Worm (Caenorhabditis elegans): ENCODE results near the gene T22C8.4.
A peak's percentile ranks its signal among the peaks of the same experiment; 100 is the strongest.

T22C8.4 gene

DNA sequence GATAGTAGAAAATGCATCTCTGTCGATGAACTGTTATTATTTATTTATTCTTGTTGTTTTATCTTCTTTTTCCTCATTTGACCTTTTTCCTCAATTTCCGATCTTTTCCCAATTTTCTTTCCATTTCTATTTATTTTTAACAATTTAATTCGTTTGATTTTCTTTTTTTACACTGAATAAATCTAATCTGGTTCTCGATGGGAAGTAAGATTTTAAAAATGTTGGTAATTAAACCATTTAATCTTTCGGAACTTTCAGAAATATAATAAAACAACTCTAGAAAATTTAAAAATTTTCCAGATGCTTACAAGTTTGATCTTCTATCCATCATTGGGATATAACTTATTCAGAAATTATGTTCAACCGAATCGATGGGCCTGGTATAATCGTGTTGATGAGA lies 16.7 kb downstream of the T22C8.4 start, which contains the start of gene F28C6.8:
Gene F28C6.8, plus strand, starts transcription at position 301 of the 400 bp plus-strand sequence.
- no peak for TF ChIP-seq him-1 (tag; optimal IDR thresholded peaks at IDR 0.05)
- TF ChIP-seq dao-5 (tag; optimal IDR thresholded peaks at IDR 0.05) = no peak
- TF ChIP-seq W03F9.2 (tag; optimal IDR thresholded peaks at IDR 0.05) = no peak

- TF ChIP-seq him-1 (tag; optimal IDR thresholded peaks at IDR 0.05) = no peak
- TF ChIP-seq dao-5 (tag; optimal IDR thresholded peaks at IDR 0.05) = peak; percentile 53
- TF ChIP-seq W03F9.2 (tag; optimal IDR thresholded peaks at IDR 0.05) = peak; percentile 37
These were observed 19.5 kb downstream of the T22C8.4 start, which contains the start of gene suf-1 for ce11 chrII:8603567-8604359. suf-1 (plus strand) TSS chrII:8603846.

DNA sequence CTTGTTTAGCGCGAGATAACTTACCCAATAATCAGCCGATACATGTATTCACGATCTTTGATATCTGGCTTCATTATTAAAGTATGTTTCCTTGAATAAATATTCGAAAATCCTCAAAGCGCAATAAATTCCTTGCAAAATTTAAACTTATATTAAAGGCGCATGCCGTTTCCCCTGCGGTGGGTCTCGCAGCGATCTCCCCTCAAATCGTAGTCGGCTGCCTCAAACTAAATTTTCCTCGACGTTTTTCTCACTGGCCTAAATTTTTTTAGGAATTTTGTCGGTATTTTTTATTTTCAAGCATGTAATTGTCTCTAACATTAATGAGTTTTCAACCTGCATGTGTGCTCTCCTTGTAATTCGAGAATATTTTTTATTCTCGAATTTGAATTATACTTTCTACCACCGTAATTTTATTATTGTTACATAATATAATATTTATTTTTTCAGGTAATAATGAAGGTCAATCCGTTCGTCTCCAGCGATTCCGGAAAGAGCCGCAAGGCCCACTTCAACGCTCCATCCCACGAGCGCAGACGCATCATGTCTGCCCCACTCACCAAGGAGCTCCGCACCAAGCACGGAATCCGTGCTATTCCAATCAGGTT lies 20.9 kb downstream of the T22C8.4 start, which contains the start of the genes cpf-1 and rpl-26:
Gene cpf-1, minus strand, starts transcription at position 104 of the 608 bp plus-strand sequence.
Gene rpl-26, plus strand, starts transcription at position 449 of the 608 bp plus-strand sequence.
- no peak for TF ChIP-seq dao-5 (tag; optimal IDR thresholded peaks at IDR 0.05)
- no peak for TF ChIP-seq him-1 (tag; optimal IDR thresholded peaks at IDR 0.05)

DNA sequence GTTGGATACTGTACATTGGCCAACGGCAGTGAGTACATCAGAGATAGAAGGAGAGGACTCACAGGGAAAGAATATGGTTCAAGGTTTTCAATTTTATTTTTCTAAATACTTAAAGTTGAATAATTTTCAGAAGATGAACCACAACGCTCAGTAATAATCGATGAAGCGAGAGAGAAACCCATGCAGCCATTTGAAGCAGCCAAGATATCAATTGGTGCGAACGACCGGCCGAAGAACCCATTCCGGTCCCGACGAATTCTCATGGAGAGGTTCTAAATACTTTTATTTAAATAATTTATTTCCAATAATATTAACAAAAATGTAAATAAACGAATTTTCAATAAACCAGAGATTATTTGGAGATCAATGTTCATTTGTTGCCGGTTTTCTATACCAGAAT lies 23.1 kb downstream of the T22C8.4 start, which contains the start of gene pigg-1:
Gene pigg-1, minus strand, starts transcription at position 101 of the 400 bp plus-strand sequence.
- TF ChIP-seq him-1 (tag; optimal IDR thresholded peaks at IDR 0.05) = no peak
- no peak for TF ChIP-seq dao-5 (tag; optimal IDR thresholded peaks at IDR 0.05)
- no peak for TF ChIP-seq W03F9.2 (tag; optimal IDR thresholded peaks at IDR 0.05)

- TF ChIP-seq dao-5 (tag; optimal IDR thresholded peaks at IDR 0.05) = no peak
- no peak for TF ChIP-seq him-1 (tag; optimal IDR thresholded peaks at IDR 0.05)
- no peak for TF ChIP-seq W03F9.2 (tag; optimal IDR thresholded peaks at IDR 0.05)
These were observed 24.1 kb downstream of the T22C8.4 start, which contains the start of gene F28C6.5 for ce11 chrII:8599214-8599613. F28C6.5 (plus strand) TSS chrII:8599514.

DNA sequence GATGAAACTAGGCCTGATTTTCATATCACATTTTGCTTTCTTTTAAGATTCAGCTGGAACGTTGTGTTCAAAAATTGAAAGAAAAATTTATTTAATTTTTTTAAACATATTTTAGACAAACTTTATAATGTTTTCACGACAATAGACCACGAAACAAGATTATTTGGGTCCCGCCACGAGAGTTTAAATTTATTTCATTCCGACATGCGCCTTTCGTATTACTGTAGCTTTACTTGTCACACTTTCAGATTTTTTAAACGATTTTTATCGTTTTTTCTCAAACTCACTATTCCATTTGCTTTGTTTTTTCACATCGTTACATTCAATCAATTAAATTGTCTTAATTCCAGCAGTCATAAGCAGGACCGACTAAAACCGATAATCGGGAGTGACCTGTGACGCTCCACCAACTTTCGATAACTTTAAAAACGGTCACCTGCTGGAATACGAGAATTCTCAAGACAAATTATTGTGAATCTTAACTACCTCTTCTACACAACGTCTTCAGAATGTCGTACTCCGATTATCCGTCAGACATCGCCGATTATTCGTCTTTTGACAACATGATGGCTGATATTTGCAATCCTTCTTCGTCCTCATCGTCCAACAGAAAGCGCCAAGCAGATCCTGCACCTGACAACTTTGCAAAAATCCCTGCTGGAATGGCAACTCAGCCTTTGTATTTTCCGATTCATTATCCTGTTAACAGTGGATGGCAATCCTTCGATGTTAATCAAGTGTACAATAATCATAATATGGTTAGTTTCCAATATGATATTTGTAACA lies 29.3 kb downstream of the T22C8.4 start, which contains the start of gene aptf-3:
Gene aptf-3, plus strand, starts transcription at position 351 of the 786 bp plus-strand sequence.
- TF ChIP-seq him-1 (tag; optimal IDR thresholded peaks at IDR 0.05) = no peak
- no peak for TF ChIP-seq W03F9.2 (tag; optimal IDR thresholded peaks at IDR 0.05)
- no peak for TF ChIP-seq dao-5 (tag; optimal IDR thresholded peaks at IDR 0.05)

- TF ChIP-seq dao-5 (tag; optimal IDR thresholded peaks at IDR 0.05) (no peak), him-1 (tag; optimal IDR thresholded peaks at IDR 0.05) (no peak), W03F9.2 (tag; optimal IDR thresholded peaks at IDR 0.05) (no peak)
These were observed 32.6 kb downstream of the T22C8.4 start, which contains the start of gene aptf-4 for ce11 chrII:8590684-8591083. aptf-4 (plus strand) TSS chrII:8590984.

ce11 chrII:8589227-8589626 lies 34.1 kb downstream of the T22C8.4 start:
- no peak for TF ChIP-seq dao-5 (tag; optimal IDR thresholded peaks at IDR 0.05)

DNA sequence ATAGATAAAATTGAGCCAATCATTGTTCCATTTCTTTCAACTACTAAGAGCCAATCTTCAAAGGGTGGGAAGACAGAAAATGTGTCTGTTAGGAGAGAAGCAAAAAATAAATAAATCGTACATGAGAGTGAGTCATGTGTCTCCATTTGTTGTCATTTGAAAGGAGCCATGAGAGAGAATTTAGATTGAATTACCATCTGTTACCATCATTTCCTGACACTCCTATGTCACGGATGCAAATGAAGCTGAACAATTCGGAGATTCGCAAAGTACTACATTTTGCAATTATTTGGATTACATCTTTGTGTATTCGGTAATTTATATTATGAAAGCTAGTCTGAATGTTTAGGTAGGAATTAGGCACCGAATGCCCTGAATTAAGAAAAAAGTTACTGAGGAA lies 34.9 kb downstream of the T22C8.4 start:
- TF ChIP-seq W03F9.2 (tag; optimal IDR thresholded peaks at IDR 0.05) = no peak
- no peak for TF ChIP-seq dao-5 (tag; optimal IDR thresholded peaks at IDR 0.05)
- TF ChIP-seq him-1 (tag; optimal IDR thresholded peaks at IDR 0.05) = no peak

ce11 chrII:8587660-8588230 lies 35.6 kb downstream of the T22C8.4 start:
- no peak for TF ChIP-seq W03F9.2 (tag; optimal IDR thresholded peaks at IDR 0.05)
- no peak for TF ChIP-seq dao-5 (tag; optimal IDR thresholded peaks at IDR 0.05)
- no peak for TF ChIP-seq him-1 (tag; optimal IDR thresholded peaks at IDR 0.05)

DNA sequence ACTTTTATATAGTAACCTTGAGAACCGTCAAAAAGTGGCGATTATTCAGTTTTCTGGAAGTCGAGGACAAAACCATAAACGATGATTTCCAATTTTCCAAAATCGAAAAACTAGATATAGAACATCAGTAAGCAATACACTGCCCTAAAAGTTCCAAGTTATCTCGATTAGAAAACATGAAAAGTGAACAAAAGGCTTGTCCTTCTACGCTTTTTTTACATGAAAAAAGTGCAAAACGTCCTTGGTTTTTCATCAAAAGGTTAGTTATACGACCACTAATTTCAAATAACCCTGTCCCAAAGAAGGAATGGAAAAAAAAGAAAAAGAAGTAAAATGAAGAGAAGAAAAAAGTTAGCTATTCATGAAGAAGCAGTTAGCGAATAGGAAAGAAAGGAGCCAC lies 37.4 kb downstream of the T22C8.4 start:
- TF ChIP-seq him-1 (tag; optimal IDR thresholded peaks at IDR 0.05) = no peak
- TF ChIP-seq dao-5 (tag; optimal IDR thresholded peaks at IDR 0.05) = no peak
- TF ChIP-seq W03F9.2 (tag; optimal IDR thresholded peaks at IDR 0.05) = no peak

DNA sequence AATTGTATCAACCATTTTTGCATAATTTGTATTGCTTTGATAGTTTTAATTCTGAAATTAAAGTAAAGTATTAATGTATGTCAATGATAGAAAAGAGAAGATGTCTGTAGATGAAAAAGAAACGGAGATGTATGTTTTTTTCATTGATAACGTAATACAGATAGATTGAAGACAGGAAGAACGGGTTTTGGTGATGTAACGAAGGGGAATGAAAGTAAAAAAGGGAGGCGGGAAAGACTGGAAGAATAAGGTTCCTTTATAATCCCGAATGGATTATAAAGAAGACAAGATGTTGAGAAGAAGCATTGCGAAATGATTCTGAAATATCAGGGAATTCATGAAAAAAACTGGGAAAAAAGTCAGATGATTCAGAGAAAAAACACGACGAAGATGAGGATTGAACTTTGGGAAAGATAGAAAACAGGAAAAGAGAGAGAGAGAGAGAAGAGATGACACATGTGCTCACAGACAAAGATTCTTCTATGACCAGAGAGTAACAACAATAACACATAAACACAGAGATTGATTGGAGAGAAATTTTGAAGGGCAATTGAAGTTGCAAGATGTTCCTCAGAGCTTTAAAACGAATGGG lies 38.2 kb downstream of the T22C8.4 start, which contains the start of gene F54C9.11:
Gene F54C9.11, minus strand, starts transcription at position 51 of the 592 bp plus-strand sequence.
- TF ChIP-seq him-1 (tag; optimal IDR thresholded peaks at IDR 0.05) (no peak), dao-5 (tag; optimal IDR thresholded peaks at IDR 0.05) (no peak), W03F9.2 (tag; optimal IDR thresholded peaks at IDR 0.05) (no peak)

DNA sequence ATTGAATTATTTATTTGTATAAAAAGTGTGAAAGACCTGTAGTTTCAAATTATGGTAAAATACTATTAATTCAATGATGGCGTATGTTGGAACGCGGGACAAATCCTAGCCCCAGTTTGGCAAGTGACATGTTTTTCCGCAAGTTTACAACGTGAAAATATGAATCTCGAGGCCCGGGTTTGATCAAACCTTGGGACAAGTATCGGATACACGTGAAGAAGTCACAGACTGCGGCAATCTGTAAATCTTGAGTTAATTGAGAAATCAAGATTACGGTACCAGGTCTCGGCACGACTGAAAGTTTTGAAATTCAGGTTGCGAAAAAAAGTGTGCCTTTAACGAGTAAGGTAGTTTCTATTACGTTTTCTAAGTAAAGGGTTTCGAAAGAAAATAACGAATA lies 40.3 kb downstream of the T22C8.4 start:
- TF ChIP-seq him-1 (tag; optimal IDR thresholded peaks at IDR 0.05) (no peak), W03F9.2 (tag; optimal IDR thresholded peaks at IDR 0.05) (no peak), dao-5 (tag; optimal IDR thresholded peaks at IDR 0.05) (no peak)

Data from whole organism, L4/young adult.